Worm (Caenorhabditis elegans): ENCODE results near the gene Y39B6A.25.
"Not testable (repeated sequence)": the region's sequence is repeated elsewhere in the genome, so short reads cannot be mapped to it uniquely, and the experiment has no call there.

Y39B6A.25 gene

DNA sequence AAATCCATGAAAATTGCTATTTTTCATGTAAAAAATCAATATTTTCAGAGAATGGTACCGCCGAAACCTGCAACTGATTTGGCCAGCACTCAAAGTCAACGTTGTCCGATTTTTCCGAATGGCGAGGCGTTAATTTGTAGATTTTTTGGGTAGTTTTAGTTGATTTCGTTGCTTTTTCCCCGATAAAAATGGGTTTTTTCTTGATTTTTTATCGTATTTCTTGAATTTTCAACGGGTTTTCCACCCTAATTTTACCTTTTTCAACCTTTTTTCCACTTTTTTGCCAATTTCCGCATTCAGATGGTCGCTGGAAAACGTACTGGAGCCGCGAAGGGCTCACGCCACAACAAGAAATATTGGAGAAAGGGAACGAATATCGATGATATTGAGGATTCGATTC lies 24.6 kb upstream of the Y39B6A.25 start, which contains the start of gene Y39B6A.33:
Y39B6A.33 (plus strand) TSS at position 301 of the 400 bp plus-strand sequence.
- TF ChIP-seq W03F9.2 (tag; optimal IDR thresholded peaks at IDR 0.05) (no peak), him-1 (tag; optimal IDR thresholded peaks at IDR 0.05) (no peak), dao-5 (tag; optimal IDR thresholded peaks at IDR 0.05) (no peak)

DNA sequence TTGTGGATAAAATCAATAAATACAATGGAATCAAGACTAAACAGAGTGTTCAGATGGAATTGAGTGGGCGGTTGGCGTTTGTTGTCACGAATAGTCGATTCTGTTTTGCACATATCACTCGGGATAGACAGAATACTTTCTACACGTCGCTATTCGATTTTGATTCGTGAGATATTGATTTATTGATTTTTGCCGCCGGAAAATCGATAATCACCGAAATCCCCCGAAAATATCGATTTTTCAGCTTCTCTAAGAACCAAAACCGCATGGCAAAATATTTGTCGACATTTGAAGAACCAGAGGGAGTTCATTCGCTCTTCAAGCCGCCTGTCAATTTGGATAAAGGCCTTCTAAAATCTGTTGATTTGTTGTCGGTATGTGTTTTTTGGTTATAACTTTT lies 15.9 kb upstream of the Y39B6A.25 start:
- TF ChIP-seq W03F9.2 (tag; optimal IDR thresholded peaks at IDR 0.05), result no peak
- no peak for TF ChIP-seq him-1 (tag; optimal IDR thresholded peaks at IDR 0.05)
- TF ChIP-seq dao-5 (tag; optimal IDR thresholded peaks at IDR 0.05), result no peak

DNA sequence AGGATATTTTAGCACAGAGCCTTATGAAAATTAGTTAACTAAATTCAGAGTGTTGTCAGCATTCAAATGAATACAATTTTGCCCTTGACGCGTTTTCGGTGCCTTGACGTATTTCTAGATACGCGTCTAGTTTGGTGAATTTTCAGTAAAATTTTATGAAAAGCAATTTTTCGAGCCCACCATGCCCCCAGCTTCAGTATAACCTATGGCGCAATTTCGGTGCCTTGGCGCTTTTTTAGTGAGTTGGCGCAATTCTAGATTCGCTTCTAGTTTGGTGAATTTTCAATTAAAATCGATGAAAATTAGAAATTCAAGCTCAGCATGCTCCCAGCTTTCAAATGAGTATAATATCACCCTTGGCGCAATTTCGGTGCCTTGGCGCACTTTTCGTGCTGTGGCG lies 13.0 kb upstream of the Y39B6A.25 start:
- TF ChIP-seq him-1 (tag; optimal IDR thresholded peaks at IDR 0.05) (no peak), dao-5 (tag; optimal IDR thresholded peaks at IDR 0.05) (no peak), W03F9.2 (tag; optimal IDR thresholded peaks at IDR 0.05) (no peak)

- not testable (repeated sequence) for TF ChIP-seq him-1, dao-5, W03F9.2 (tag; optimal IDR thresholded peaks at IDR 0.05)
Observed at ce11 chrV:19014273-19014672, 12.0 kb upstream of the Y39B6A.25 start, which contains the start of gene Y39B6A.30. Gene Y39B6A.30, plus strand, starts transcription at chrV:19014573.

ce11 chrV:19019239-19019638 lies 7.0 kb upstream of the Y39B6A.25 start:
- TF ChIP-seq him-1 (tag; optimal IDR thresholded peaks at IDR 0.05), result no peak

ce11 chrV:19024683-19025082 lies 1.6 kb upstream of the Y39B6A.25 start, which contains the start of gene Y39B6A.29:
Gene Y39B6A.29, minus strand, starts transcription at chrV:19024783.
- no peak for TF ChIP-seq W03F9.2 (tag; optimal IDR thresholded peaks at IDR 0.05)
- TF ChIP-seq dao-5 (tag; optimal IDR thresholded peaks at IDR 0.05), result no peak
- TF ChIP-seq him-1 (tag; optimal IDR thresholded peaks at IDR 0.05), result no peak

ce11 chrV:19027338-19027737 lies 1.1 kb downstream of the Y39B6A.25 start:
- TF ChIP-seq dao-5 (tag; optimal IDR thresholded peaks at IDR 0.05), result no peak
- TF ChIP-seq W03F9.2 (tag; optimal IDR thresholded peaks at IDR 0.05), result no peak
- TF ChIP-seq him-1 (tag; optimal IDR thresholded peaks at IDR 0.05), result no peak

- TF ChIP-seq him-1 (tag; optimal IDR thresholded peaks at IDR 0.05), result no peak
- no peak for TF ChIP-seq W03F9.2 (tag; optimal IDR thresholded peaks at IDR 0.05)
Observed at ce11 chrV:19031456-19031855, 5.2 kb downstream of the Y39B6A.25 start, which contains the start of gene Y39B6A.27. Gene Y39B6A.27, plus strand, starts transcription at chrV:19031756.

- TF ChIP-seq W03F9.2 (tag; optimal IDR thresholded peaks at IDR 0.05), result no peak
- no peak for TF ChIP-seq him-1 (tag; optimal IDR thresholded peaks at IDR 0.05)
Observed at ce11 chrV:19036061-19036460, 9.8 kb downstream of the Y39B6A.25 start.

ce11 chrV:19037222-19037621 lies 11.0 kb downstream of the Y39B6A.25 start, which contains the start of gene asp-17:
Gene asp-17, minus strand, starts transcription at chrV:19037322.
- TF ChIP-seq W03F9.2 (tag; optimal IDR thresholded peaks at IDR 0.05) (no peak), him-1 (tag; optimal IDR thresholded peaks at IDR 0.05) (no peak), dao-5 (tag; optimal IDR thresholded peaks at IDR 0.05) (no peak)

ce11 chrV:19042256-19042655 lies 16.0 kb downstream of the Y39B6A.25 start, which contains the start of gene asp-16:
Gene asp-16, minus strand, starts transcription at chrV:19042605.
- TF ChIP-seq him-1 (tag; optimal IDR thresholded peaks at IDR 0.05) (no peak), W03F9.2 (tag; optimal IDR thresholded peaks at IDR 0.05) (no peak), dao-5 (tag; optimal IDR thresholded peaks at IDR 0.05) (no peak)

- no peak for TF ChIP-seq dao-5 (tag; optimal IDR thresholded peaks at IDR 0.05)
- no peak for TF ChIP-seq him-1 (tag; optimal IDR thresholded peaks at IDR 0.05)
- TF ChIP-seq W03F9.2 (tag; optimal IDR thresholded peaks at IDR 0.05), result no peak
Observed at ce11 chrV:19044753-19045152, 18.5 kb downstream of the Y39B6A.25 start, which contains the start of gene asp-15. Gene asp-15, minus strand, starts transcription at chrV:19044853.

DNA sequence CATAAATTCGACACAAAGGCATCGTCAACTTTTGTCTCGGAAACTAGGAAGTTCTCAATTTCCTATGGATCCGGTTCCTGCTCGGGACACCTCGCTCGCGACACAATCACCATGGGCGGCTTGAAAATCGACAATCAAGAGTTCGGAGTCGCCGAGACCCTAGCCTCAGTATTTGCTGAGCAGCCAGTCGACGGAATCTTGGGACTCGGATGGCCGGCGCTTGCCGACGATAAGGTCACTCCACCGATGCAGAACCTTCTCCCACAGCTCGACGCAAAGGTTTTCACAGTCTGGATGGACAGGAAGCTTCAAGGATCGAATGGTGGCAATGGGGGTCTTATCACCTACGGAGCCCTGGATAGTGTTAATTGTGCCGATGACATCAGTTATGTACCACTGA lies 21.2 kb downstream of the Y39B6A.25 start:
- TF ChIP-seq W03F9.2 (tag; optimal IDR thresholded peaks at IDR 0.05) (no peak), him-1 (tag; optimal IDR thresholded peaks at IDR 0.05) (no peak), dao-5 (tag; optimal IDR thresholded peaks at IDR 0.05) (no peak)

- TF ChIP-seq dao-5 (tag; optimal IDR thresholded peaks at IDR 0.05), result no peak
- TF ChIP-seq W03F9.2 (tag; optimal IDR thresholded peaks at IDR 0.05), result no peak
- TF ChIP-seq him-1 (tag; optimal IDR thresholded peaks at IDR 0.05), result no peak
Observed at ce11 chrV:19049140-19050092, 23.2 kb downstream of the Y39B6A.25 start.

All from whole organism, L4/young adult.